Fruit fly (Drosophila melanogaster): ENCODE measurements around the gene psd.

The psd gene

dm6 chr2L:5974122-5974521 lies 9.4 kb upstream of the psd start (continued):
- peak; percentile 28 for TF ChIP-seq CG31365 (tag; optimal IDR thresholded peaks at IDR 0.05)
- TF ChIP-seq nerfin-1 (tag; optimal IDR thresholded peaks at IDR 0.05) = peak; percentile 56
- peak; percentile 61 for TF ChIP-seq CG33557 (GFP tag; optimal IDR thresholded peaks at IDR 0.05)
- TF ChIP-seq Max (GFP tag; optimal IDR thresholded peaks at IDR 0.05) = peak; percentile 14
- TF ChIP-seq tgo (GFP tag; IDR thresholded peaks at IDR 0.05) = no peak
- peak; percentile 38; the same call in 1 of the 3 replicates for TF ChIP-seq so (GFP tag; IDR thresholded peaks at IDR 0.05)
- TF ChIP-seq fd96Cb (tag; optimal IDR thresholded peaks at IDR 0.05) = peak; percentile 4
- peak; percentile 78 for TF ChIP-seq CG18599 (GFP tag; optimal IDR thresholded peaks at IDR 0.05)
- peak; percentile 72 for TF ChIP-seq BtbVII (GFP tag; optimal IDR thresholded peaks at IDR 0.05)
- TF ChIP-seq dysf (GFP tag; IDR thresholded peaks at IDR 0.05) = peak; percentile 15; the same call in 1 of the 3 replicates
- peak; percentile 16; the same call in 1 of the 2 replicates for TF ChIP-seq stc (GFP tag; IDR thresholded peaks at IDR 0.05)
- peak; percentile 45 for TF ChIP-seq salm (tag; optimal IDR thresholded peaks at IDR 0.05)
- TF ChIP-seq gce (GFP tag; IDR thresholded peaks at IDR 0.05) = peak; percentile 63; the same call in 2 of the 3 replicates
- peak; percentile 48 for TF ChIP-seq CG6854 (GFP tag; optimal IDR thresholded peaks at IDR 0.05)
- peak; percentile 34 for TF ChIP-seq Hand (GFP tag; optimal IDR thresholded peaks at IDR 0.05)
- TF ChIP-seq ap (GFP tag; IDR thresholded peaks at IDR 0.05) = 0 out of 2 replicates have a peak, but pooled peaks have one; percentile 26
- peak; percentile 33; the same call in 1 of the 2 replicates for TF ChIP-seq CG6689 (GFP tag; IDR thresholded peaks at IDR 0.05)
- peak; percentile 4 for TF ChIP-seq CG3163 (GFP tag; optimal IDR thresholded peaks at IDR 0.05)
- peak; percentile 78 for TF ChIP-seq CrebB (tag; optimal IDR thresholded peaks at IDR 0.05)
- TF ChIP-seq Spps (tag; optimal IDR thresholded peaks at IDR 0.05) = peak; percentile 6
- peak; percentile 73; the same call in 2 of the 3 replicates for TF ChIP-seq ci (GFP tag; IDR thresholded peaks at IDR 0.05)
- TF ChIP-seq wek (GFP tag; optimal IDR thresholded peaks at IDR 0.05) = peak; percentile 78
- TF ChIP-seq CG13287 (GFP tag; IDR thresholded peaks at IDR 0.05; ENCODE audit: partially characterized antibody) = no peak
- peak; percentile 49; the same call in 1 of the 3 replicates for TF ChIP-seq Dbx (GFP tag; IDR thresholded peaks at IDR 0.05)
- TF ChIP-seq Dip3 (GFP tag; optimal IDR thresholded peaks at IDR 0.05) = peak; percentile 31
- TF ChIP-seq fd3F (GFP tag; optimal IDR thresholded peaks at IDR 0.05) = peak; percentile 54
- TF ChIP-seq CG1602 (GFP tag; optimal IDR thresholded peaks at IDR 0.05) = no peak
- TF ChIP-seq CG2116 (GFP tag; optimal IDR thresholded peaks at IDR 0.05) = peak; percentile 9
- TF ChIP-seq gsb-n (tag; optimal IDR thresholded peaks at IDR 0.05) = peak; percentile 57
- peak; percentile 82 for TF ChIP-seq CG15601 (tag; optimal IDR thresholded peaks at IDR 0.05)
- TF ChIP-seq Bteb2 (GFP tag; optimal IDR thresholded peaks at IDR 0.05) = no peak
- TF ChIP-seq CG18619 (GFP tag; optimal IDR thresholded peaks at IDR 0.05) = peak; percentile 69
- TF ChIP-seq ranshi (GFP tag; IDR thresholded peaks at IDR 0.05) = peak; percentile 9; the same call in 1 of the 2 replicates
- peak; percentile 38 for TF ChIP-seq CG18262 (tag; optimal IDR thresholded peaks at IDR 0.05)
- TF ChIP-seq CG34422 (GFP tag; IDR thresholded peaks at IDR 0.05) = peak; percentile 20; the same call in 1 of the 3 replicates
- TF ChIP-seq CG9727 (GFP tag; optimal IDR thresholded peaks at IDR 0.05) = peak; percentile 59
- TF ChIP-seq NFAT (GFP tag; IDR thresholded peaks at IDR 0.05) = peak; percentile 46; the same call in 1 of the 2 replicates
- peak; percentile 78 for TF ChIP-seq CG4328 (GFP tag; optimal IDR thresholded peaks at IDR 0.05)
- TF ChIP-seq CG13424 (tag; optimal IDR thresholded peaks at IDR 0.05) = peak; percentile 66
- peak; percentile 58 for TF ChIP-seq CG12659 (GFP tag; optimal IDR thresholded peaks at IDR 0.05)
- TF ChIP-seq Drgx (GFP tag; IDR thresholded peaks at IDR 0.05) = no peak
- TF ChIP-seq CG6765 (GFP tag; optimal IDR thresholded peaks at IDR 0.05) = peak; percentile 80
- TF ChIP-seq nom (GFP tag; optimal IDR thresholded peaks at IDR 0.05) = no peak
- TF ChIP-seq E2f2 (GFP tag; IDR thresholded peaks at IDR 0.05) = no peak
- no peak for TF ChIP-seq E2f1 (GFP tag; IDR thresholded peaks at IDR 0.05)
- TF ChIP-seq CG13296 (GFP tag; optimal IDR thresholded peaks at IDR 0.05) = peak; percentile 79
- TF ChIP-seq CG10209 (GFP tag; optimal IDR thresholded peaks at IDR 0.05) = peak; percentile 74
- no peak for TF ChIP-seq lilli (GFP tag; optimal IDR thresholded peaks at IDR 0.05)
- TF ChIP-seq CG11723 (GFP tag; optimal IDR thresholded peaks at IDR 0.05) = peak; percentile 65
- peak; percentile 84 for TF ChIP-seq CG10543 (GFP tag; optimal IDR thresholded peaks at IDR 0.05)

All from whole organism, embryonic.